Worm (Caenorhabditis elegans) whole organism, young adult: ENCODE results near the gene rpl-25.1.

Source experiments
- C06A6.2 ChIP-seq: fragments of 200-800 bp; sonication (Bioruptor generic); conservative IDR thresholded peaks from 2 replicates; pipeline ENCODE4 v1.3.6; 2022; ENCODE audit warnings: missing genetic modification characterization, missing compliant biosample characterization
- F39B2.1 ChIP-seq: fragments of 200-800 bp; sonication (Bioruptor generic); IDR thresholded peaks from 2 replicates; pipeline ENCODE4 v1.3.6; 2022; ENCODE audit warnings: missing genetic modification reagents, missing genetic modification characterization, missing compliant biosample characterization
- K12H6.12 ChIP-seq: fragments of 200-800 bp; sonication (Bioruptor generic); optimal IDR thresholded peaks from 2 replicates; lab custom pipeline; 2018; ENCODE audit warnings: mild to moderate bottlenecking, missing genetic modification characterization, missing compliant biosample characterization
- ZK185.1 ChIP-seq: sonication (generic microtip); optimal IDR thresholded peaks from 2 replicates; lab custom pipeline; 2016; ENCODE audit warnings: mild to moderate bottlenecking, missing genetic modification characterization, missing compliant biosample characterization; ENCODE audit not compliant: poor library complexity, severe bottlenecking
- akir-1 ChIP-seq: fragments of 200-800 bp; sonication (Bioruptor generic); optimal IDR thresholded peaks from 2 replicates; lab custom pipeline; 2018; ENCODE audit warnings: mild to moderate bottlenecking, missing genetic modification characterization, moderate library complexity, missing compliant biosample characterization
- hmg-20 ChIP-seq: fragments of 200-800 bp; sonication (Bioruptor generic); IDR thresholded peaks from 2 replicates; pipeline ENCODE4 v1.3.6; 2022; ENCODE audit warnings: missing genetic modification reagents, missing genetic modification characterization, missing compliant biosample characterization
- mcd-1 ChIP-seq: fragments of 200-800 bp; sonication (Bioruptor generic); IDR thresholded peaks from 2 replicates; pipeline ENCODE4 v1.3.6; 2022; ENCODE audit warnings: missing genetic modification reagents, missing genetic modification characterization, missing compliant biosample characterization
- rec-8 ChIP-seq, 2 experiments: sonication (generic microtip); optimal IDR thresholded peaks; 2 replicates each; lab custom pipeline; 2016; ENCODE audit warnings: mild to moderate bottlenecking in 2 of 2, missing genetic modification characterization in 2 of 2, missing genetic modification reagents in 2 of 2, missing genotype in 2 of 2, missing biosample characterization in 1 of 2, missing compliant biosample characterization in 1 of 2, moderate library complexity in 1 of 2
- unc-130 ChIP-seq: sonication (generic microtip); optimal IDR thresholded peaks from 2 replicates; lab custom pipeline; 2016; ENCODE audit warnings: missing genetic modification reagents, missing genetic modification characterization, missing compliant biosample characterization
- ztf-28 ChIP-seq: fragments of 200-800 bp; sonication (Bioruptor generic); IDR thresholded peaks from 2 replicates; pipeline ENCODE4 v1.3.6; 2022; ENCODE audit warnings: missing genetic modification reagents, missing genetic modification characterization, missing compliant biosample characterization
- ztf-6 ChIP-seq: fragments of 200-800 bp; sonication (Bioruptor generic); IDR thresholded peaks from 2 replicates; pipeline ENCODE4 v1.3.6; 2022; ENCODE audit warnings: missing genetic modification reagents, missing genetic modification characterization, missing compliant biosample characterization

ce11 chrX:4685579-4685978 lies 29.4 kb upstream of the rpl-25.1 start:
- TF ChIP-seq akir-1 (GFP tag; lab: Kevin White, UChicago) (no peak), ZK185.1 (tag; lab: Kevin White, UChicago) (no peak), mcd-1 (GFP tag; lab: Robert Waterston, UW) (no peak), unc-130 (GFP tag; lab: Kevin White, UChicago) (no peak), K12H6.12 (no peak), hmg-20 (GFP tag; lab: Robert Waterston, UW) (no peak), rec-8 (tag; optimal IDR thresholded peaks at IDR 0.05; lab: Kevin White, UChicago) (no peak), ztf-28 (no peak), ztf-6 (no peak), F39B2.1 (GFP tag; lab: Robert Waterston, UW) (no peak), C06A6.2 (GFP tag; lab: Robert Waterston, UW) (no peak)
